Worm (Caenorhabditis elegans) whole organism, late embryonic: ENCODE data around the gene F25F2.1.

Source experiments
- C08G9.2 ChIP-seq: sonication (generic microtip); optimal IDR thresholded peaks from 2 replicates; lab custom pipeline; 2016; ENCODE audit warnings: mild to moderate bottlenecking, missing genetic modification characterization, moderate library complexity, missing compliant biosample characterization
- C38D4.7 ChIP-seq: fragments of 200-800 bp; sonication (Bioruptor generic); optimal IDR thresholded peaks from 2 replicates; lab custom pipeline; 2018; ENCODE audit warnings: mild to moderate bottlenecking, missing genetic modification characterization, moderate library complexity, missing compliant biosample characterization
- F13H6.1 ChIP-seq: sonication (generic microtip); optimal IDR thresholded peaks from 2 replicates; lab custom pipeline; 2016; ENCODE audit warnings: missing genetic modification characterization, missing compliant biosample characterization
- K02D7.2 ChIP-seq: sonication (generic microtip); optimal IDR thresholded peaks from 2 replicates; lab custom pipeline; 2017; ENCODE audit warnings: mild to moderate bottlenecking, missing genetic modification characterization, missing compliant biosample characterization
- K09A11.1 ChIP-seq: sonication (generic microtip); optimal IDR thresholded peaks from 2 replicates; lab custom pipeline; 2017; ENCODE audit warnings: antibody characterized with exemption, mild to moderate bottlenecking, missing genetic modification characterization, missing compliant biosample characterization; ENCODE audit not compliant: insufficient read depth
- T23F11.4 ChIP-seq: fragments of 200-800 bp; sonication (Bioruptor generic); optimal IDR thresholded peaks from 2 replicates; lab custom pipeline; 2018; ENCODE audit warnings: mild to moderate bottlenecking, missing genetic modification characterization, missing compliant biosample characterization
- Y22D7AL.16 ChIP-seq: sonication (generic microtip); optimal IDR thresholded peaks from 2 replicates; lab custom pipeline; 2016; ENCODE audit warnings: missing genetic modification characterization, missing compliant biosample characterization
- ceh-14 ChIP-seq: sonication (generic microtip); optimal IDR thresholded peaks from 2 replicates; lab custom pipeline; 2016; ENCODE audit warnings: missing genotype, missing genetic modification characterization, missing compliant biosample characterization
- ceh-18 ChIP-seq: sonication (generic microtip); optimal IDR thresholded peaks from 2 replicates; lab custom pipeline; 2016; ENCODE audit warnings: missing genetic modification characterization, missing compliant biosample characterization
- ceh-19 ChIP-seq: fragments of 200-800 bp; sonication (Bioruptor generic); optimal IDR thresholded peaks from 2 replicates; lab custom pipeline; 2018; ENCODE audit warnings: mild to moderate bottlenecking, missing genetic modification characterization, missing compliant biosample characterization
- ceh-22 ChIP-seq: sonication (generic microtip); optimal IDR thresholded peaks from 2 replicates; lab custom pipeline; 2017; ENCODE audit warnings: missing biosample characterization, missing genetic modification characterization
- ceh-24 ChIP-seq: sonication (generic microtip); optimal IDR thresholded peaks from 2 replicates; lab custom pipeline; 2016; ENCODE audit warnings: mild to moderate bottlenecking, missing genetic modification characterization, missing compliant biosample characterization
- ceh-31 ChIP-seq: sonication (generic microtip); optimal IDR thresholded peaks from 2 replicates; lab custom pipeline; 2016; ENCODE audit warnings: missing genetic modification characterization, missing compliant biosample characterization
- ceh-34 ChIP-seq: sonication (generic microtip); optimal IDR thresholded peaks from 2 replicates; lab custom pipeline; 2016; ENCODE audit warnings: mild to moderate bottlenecking, missing genetic modification characterization, missing compliant biosample characterization
- ceh-48 ChIP-seq: sonication (generic microtip); optimal IDR thresholded peaks from 2 replicates; lab custom pipeline; 2016; ENCODE audit warnings: missing genetic modification characterization, inconsistent platforms, missing compliant biosample characterization
- ceh-6 ChIP-seq: fragments of 200-800 bp; sonication (Bioruptor generic); optimal IDR thresholded peaks from 2 replicates; lab custom pipeline; 2018; ENCODE audit warnings: mild to moderate bottlenecking, missing genetic modification characterization, missing compliant biosample characterization
- ceh-9 ChIP-seq: sonication (generic microtip); optimal IDR thresholded peaks from 2 replicates; lab custom pipeline; 2016; ENCODE audit warnings: mild to moderate bottlenecking, missing genetic modification characterization, inconsistent platforms, missing compliant biosample characterization
- che-1 ChIP-seq: sonication (generic microtip); optimal IDR thresholded peaks from 2 replicates; lab custom pipeline; 2016; ENCODE audit warnings: mild to moderate bottlenecking, missing genetic modification characterization, missing compliant biosample characterization
- dmd-4 ChIP-seq: sonication (generic microtip); optimal IDR thresholded peaks from 2 replicates; lab custom pipeline; 2016; ENCODE audit warnings: borderline replicate concordance, missing genetic modification characterization, missing compliant biosample characterization
- dve-1 ChIP-seq: sonication (generic microtip); optimal IDR thresholded peaks from 2 replicates; lab custom pipeline; 2017; ENCODE audit warnings: antibody characterized with exemption, mild to moderate bottlenecking, missing genetic modification characterization, missing compliant biosample characterization
- elt-2 ChIP-seq: sonication (generic microtip); optimal IDR thresholded peaks from 2 replicates; lab custom pipeline; 2016; ENCODE audit warnings: missing genetic modification reagents, missing genetic modification characterization, missing compliant biosample characterization
- elt-4 ChIP-seq: sonication (generic microtip); optimal IDR thresholded peaks from 2 replicates; lab custom pipeline; 2016; ENCODE audit warnings: missing genetic modification characterization, missing compliant biosample characterization
- fkh-10 ChIP-seq: fragments of 150-350 bp; optimal IDR thresholded peaks from 2 replicates; lab custom pipeline; 2014; ENCODE audit warnings: missing biosample characterization, missing genetic modification reagents, missing genetic modification characterization
- fkh-6 ChIP-seq: sonication (generic microtip); optimal IDR thresholded peaks from 2 replicates; lab custom pipeline; 2016; ENCODE audit warnings: missing genetic modification characterization, missing compliant biosample characterization
- gmeb-2 ChIP-seq: sonication (generic microtip); optimal IDR thresholded peaks from 2 replicates; lab custom pipeline; 2016; ENCODE audit warnings: missing genetic modification characterization, inconsistent platforms, missing compliant biosample characterization
- hlh-13 ChIP-seq: fragments of 200-800 bp; sonication (Bioruptor generic); optimal IDR thresholded peaks from 2 replicates; lab custom pipeline; 2018; ENCODE audit warnings: mild to moderate bottlenecking, missing genetic modification characterization, missing compliant biosample characterization
- hlh-15 ChIP-seq: sonication (generic microtip); optimal IDR thresholded peaks from 2 replicates; lab custom pipeline; 2016; ENCODE audit warnings: missing genetic modification characterization, missing compliant biosample characterization
- hlh-6 ChIP-seq: sonication (generic microtip); optimal IDR thresholded peaks from 2 replicates; lab custom pipeline; 2016; ENCODE audit warnings: missing genotype, missing genetic modification characterization, missing compliant biosample characterization
- lim-6 ChIP-seq: sonication (generic microtip); optimal IDR thresholded peaks from 2 replicates; lab custom pipeline; 2016; ENCODE audit warnings: missing genetic modification characterization, missing compliant biosample characterization
- mec-3 ChIP-seq: sonication (generic microtip); optimal IDR thresholded peaks from 2 replicates; lab custom pipeline; 2016; ENCODE audit warnings: borderline replicate concordance, missing genetic modification characterization, missing compliant biosample characterization
- nfya-1 ChIP-seq: sonication (generic microtip); optimal IDR thresholded peaks from 2 replicates; lab custom pipeline; 2017; ENCODE audit warnings: missing genetic modification characterization, mild to moderate bottlenecking, missing compliant biosample characterization, antibody characterized with exemption, moderate library complexity
- nhr-11 ChIP-seq: fragments of 150-350 bp; optimal IDR thresholded peaks from 2 replicates; lab custom pipeline; 2014; ENCODE audit warnings: missing biosample characterization, missing genetic modification characterization
- nhr-232 ChIP-seq: sonication (generic microtip); optimal IDR thresholded peaks from 2 replicates; lab custom pipeline; 2016; ENCODE audit warnings: missing genetic modification characterization, missing compliant biosample characterization
- npax-4 ChIP-seq: sonication (generic microtip); optimal IDR thresholded peaks from 2 replicates; lab custom pipeline; 2016; ENCODE audit warnings: missing genetic modification characterization, missing compliant biosample characterization
- pag-3 ChIP-seq: sonication (generic microtip); optimal IDR thresholded peaks from 2 replicates; lab custom pipeline; 2016; ENCODE audit warnings: missing compliant biosample characterization, missing genetic modification characterization, borderline replicate concordance
- pax-1 ChIP-seq: fragments of 150-350 bp; optimal IDR thresholded peaks from 2 replicates; lab custom pipeline; 2014; ENCODE audit warnings: missing biosample characterization, missing genetic modification characterization
- pha-2 ChIP-seq: sonication (generic microtip); optimal IDR thresholded peaks from 2 replicates; lab custom pipeline; 2017; ENCODE audit warnings: mild to moderate bottlenecking, missing genetic modification characterization, missing compliant biosample characterization
- pha-4 ChIP-seq: fragments of 150-350 bp; optimal IDR thresholded peaks from 2 replicates; lab custom pipeline; 2018; ENCODE audit warnings: missing biosample characterization, missing genetic modification reagents, missing genetic modification characterization
- pqm-1 ChIP-seq: sonication (generic microtip); optimal IDR thresholded peaks from 2 replicates; lab custom pipeline; 2016; ENCODE audit warnings: missing genetic modification characterization, missing compliant biosample characterization
- pros-1 ChIP-seq: fragments of 150-350 bp; optimal IDR thresholded peaks from 2 replicates; lab custom pipeline; 2014; ENCODE audit warnings: missing biosample characterization, missing genetic modification reagents, missing genetic modification characterization
- ref-2 ChIP-seq: sonication (generic microtip); optimal IDR thresholded peaks from 2 replicates; lab custom pipeline; 2016; ENCODE audit warnings: missing genetic modification characterization, missing compliant biosample characterization
- rnt-1 ChIP-seq: sonication (generic microtip); optimal IDR thresholded peaks from 2 replicates; lab custom pipeline; 2016; ENCODE audit warnings: missing genetic modification characterization, missing compliant biosample characterization
- sdc-2 ChIP-seq: sonication (generic microtip); optimal IDR thresholded peaks from 2 replicates; lab custom pipeline; 2016; ENCODE audit warnings: missing genotype, missing genetic modification characterization, missing compliant biosample characterization
- syd-9 ChIP-seq: sonication (generic microtip); optimal IDR thresholded peaks from 2 replicates; lab custom pipeline; 2016; ENCODE audit warnings: mild to moderate bottlenecking, missing genetic modification characterization, moderate library complexity, missing compliant biosample characterization
- tbx-2 ChIP-seq: sonication (generic microtip); optimal IDR thresholded peaks from 2 replicates; lab custom pipeline; 2016; ENCODE audit warnings: missing genetic modification characterization, missing compliant biosample characterization
- unc-42 ChIP-seq: sonication (generic microtip); optimal IDR thresholded peaks from 2 replicates; lab custom pipeline; 2016; ENCODE audit warnings: missing genotype, missing genetic modification characterization, missing compliant biosample characterization
- unc-86 ChIP-seq: sonication (generic microtip); optimal IDR thresholded peaks from 2 replicates; lab custom pipeline; 2016; ENCODE audit warnings: missing genetic modification characterization, missing compliant biosample characterization
- ztf-16 ChIP-seq: sonication (generic microtip); optimal IDR thresholded peaks from 2 replicates; lab custom pipeline; 2017; ENCODE audit warnings: missing genetic modification characterization, missing compliant biosample characterization

Gene F25F2.1

ce11 chrIII:4468390-4468789 lies 40.3 kb upstream of the F25F2.1 start:
- TF ChIP-seq ceh-18 (tag; lab: Kevin White, UChicago) (no peak), elt-2 (tag; lab: Kevin White, UChicago) (peak; percentile 52)

- TF ChIP-seq ceh-34 (tag; lab: Kevin White, UChicago) (no peak), che-1 (no peak), Y22D7AL.16 (no peak), fkh-10 (no peak), pha-4 (tag; lab: Kevin White, UChicago) (no peak), K09A11.1 (tag; lab: Kevin White, UChicago) (no peak), npax-4 (tag; lab: Kevin White, UChicago) (no peak), ceh-19 (GFP tag; lab: Kevin White, UChicago) (no peak)
Observed at ce11 chrIII:4468812-4469211, 39.8 kb upstream of the F25F2.1 start, which contains the start of gene mstr-2. mstr-2 (plus strand) TSS chrIII:4469112.

ce11 chrIII:4470793-4471192 lies 37.9 kb upstream of the F25F2.1 start:
- TF ChIP-seq C08G9.2 (tag; lab: Kevin White, UChicago) (peak; percentile 67), hlh-15 (tag; lab: Kevin White, UChicago) (peak; percentile 69), K02D7.2 (tag; lab: Kevin White, UChicago) (peak; percentile 66), ceh-14 (tag; lab: Kevin White, UChicago) (peak; percentile 33), gmeb-2 (tag; lab: Kevin White, UChicago) (peak; percentile 85), elt-4 (tag; lab: Kevin White, UChicago) (no peak), unc-42 (tag; lab: Kevin White, UChicago) (peak; percentile 45), ceh-6 (GFP tag; lab: Kevin White, UChicago) (peak; percentile 92), lim-6 (tag; lab: Kevin White, UChicago) (peak; percentile 21), elt-2 (tag; lab: Kevin White, UChicago) (peak; percentile 93), ceh-22 (peak; percentile 42), sdc-2 (peak; percentile 78), mec-3 (no peak), ceh-18 (tag; lab: Kevin White, UChicago) (peak; percentile 58), nhr-11 (tag; lab: Kevin White, UChicago) (no peak), syd-9 (tag; lab: Kevin White, UChicago) (peak; percentile 87), che-1 (peak; percentile 87), pag-3 (tag; lab: Kevin White, UChicago) (no peak), dve-1 (tag; lab: Kevin White, UChicago) (peak; percentile 95), nhr-232 (peak; percentile 85), ceh-9 (peak; percentile 53), hlh-13 (GFP tag; lab: Kevin White, UChicago) (peak; percentile 83), ceh-31 (peak; percentile 69), rnt-1 (tag; lab: Kevin White, UChicago) (peak; percentile 61), ztf-16 (tag; lab: Kevin White, UChicago) (peak; percentile 90), nfya-1 (tag; lab: Kevin White, UChicago) (peak; percentile 41), pax-1 (tag; lab: Kevin White, UChicago) (no peak), fkh-6 (tag; lab: Kevin White, UChicago) (peak; percentile 80), npax-4 (tag; lab: Kevin White, UChicago) (peak; percentile 86), pha-4 (tag; lab: Kevin White, UChicago) (no peak), pros-1 (tag; lab: Kevin White, UChicago) (no peak), unc-86 (tag; lab: Kevin White, UChicago) (peak; percentile 89), pqm-1 (tag; lab: Kevin White, UChicago) (peak; percentile 46), ceh-34 (tag; lab: Kevin White, UChicago) (peak; percentile 85), tbx-2 (tag; lab: Kevin White, UChicago) (peak; percentile 91), ref-2 (tag; lab: Kevin White, UChicago) (peak; percentile 83), T23F11.4 (GFP tag; lab: Kevin White, UChicago) (peak; percentile 84), Y22D7AL.16 (peak; percentile 80), pha-2 (tag; lab: Kevin White, UChicago) (peak; percentile 84), F13H6.1 (tag; lab: Kevin White, UChicago) (peak; percentile 73), hlh-6 (peak; percentile 90), ceh-24 (tag; lab: Kevin White, UChicago) (peak; percentile 45), ceh-48 (tag; lab: Kevin White, UChicago) (peak; percentile 79), dmd-4 (peak; percentile 65), C38D4.7 (GFP tag; lab: Kevin White, UChicago) (peak; percentile 86)
